Fruit fly (Drosophila melanogaster) whole organism: Measurements from ENCODE around the gene stg.

Experiments
- CG8478 ChIP-seq: fragments of >200 bp; optimal IDR thresholded peaks from 2 replicates; lab custom pipeline; 2018; ENCODE audit warnings: inconsistent platforms
- Dll ChIP-seq: fragments of >200 bp; optimal IDR thresholded peaks from 2 replicates; lab custom pipeline; 2017
- EcR ChIP-seq, 2 experiments: fragments of >200 bp; optimal IDR thresholded peaks; 2 replicates each; lab custom pipeline; 2017; ENCODE audit warnings: missing biosample characterization in 2 of 2, missing genetic modification characterization in 2 of 2, missing genetic modification reagents in 2 of 2
- pan ChIP-seq: fragments of >200 bp; optimal IDR thresholded peaks from 2 replicates; lab custom pipeline; 2017
- psq ChIP-seq: fragments of >200 bp; optimal IDR thresholded peaks from 2 replicates; lab custom pipeline; 2017
- usp ChIP-seq: fragments of >200 bp; optimal IDR thresholded peaks from 2 replicates; lab custom pipeline; 2017; ENCODE audit warnings: missing biosample characterization, missing genetic modification characterization, mixed read lengths

The stg gene

dm6 chr3R:29204033-29204432, 51.6 kb downstream of the stg start, which contains the start of gene Cyt-c1L:
TSS of gene Cyt-c1L (minus strand) at chr3R:29204133.
- TF ChIP-seq EcR (GFP tag; optimal IDR thresholded peaks at IDR 0.05; lab: Kevin White, UChicago) (no peak), pan (lab: Kevin White, UChicago) (no peak)

- TF ChIP-seq usp (GFP tag; lab: Kevin White, UChicago) (no peak), CG8478 (lab: Kevin White, UChicago) (no peak), psq (lab: Kevin White, UChicago) (no peak), Dll (lab: Kevin White, UChicago) (no peak), pan (lab: Kevin White, UChicago) (no peak), EcR (GFP tag; optimal IDR thresholded peaks at IDR 0.05; lab: Kevin White, UChicago) (no peak)
Measured at dm6 chr3R:29202418-29202817, 53.2 kb downstream of the stg start, which contains the start of gene Mesh1. TSS of gene Mesh1 (minus strand) at chr3R:29202525.
